Worm (Caenorhabditis elegans) whole organism, midembryonic: ENCODE results near the gene hrde-2.

ENCODE experiments used
- cog-1 ChIP-seq: sonication (generic microtip); optimal IDR thresholded peaks from 2 replicates; lab custom pipeline; 2016; ENCODE audit warnings: missing genetic modification characterization, missing compliant biosample characterization
- klf-2 ChIP-seq: fragments of 200-800 bp; sonication (Bioruptor generic); conservative IDR thresholded peaks from 2 replicates; pipeline ENCODE4 v1.3.6; 2022; ENCODE audit warnings: missing genetic modification reagents, missing genetic modification characterization, missing compliant biosample characterization
- ref-1 ChIP-seq: fragments of 200-800 bp; sonication (Bioruptor generic); conservative IDR thresholded peaks from 2 replicates; pipeline ENCODE4 v1.3.6; 2022; ENCODE audit warnings: missing genetic modification reagents, missing genetic modification characterization, missing compliant biosample characterization
- tab-1 ChIP-seq: fragments of 200-800 bp; sonication (Bioruptor generic); IDR thresholded peaks from 2 replicates; pipeline ENCODE4 v1.3.6; 2022; ENCODE audit warnings: missing genetic modification characterization, missing compliant biosample characterization

DNA sequence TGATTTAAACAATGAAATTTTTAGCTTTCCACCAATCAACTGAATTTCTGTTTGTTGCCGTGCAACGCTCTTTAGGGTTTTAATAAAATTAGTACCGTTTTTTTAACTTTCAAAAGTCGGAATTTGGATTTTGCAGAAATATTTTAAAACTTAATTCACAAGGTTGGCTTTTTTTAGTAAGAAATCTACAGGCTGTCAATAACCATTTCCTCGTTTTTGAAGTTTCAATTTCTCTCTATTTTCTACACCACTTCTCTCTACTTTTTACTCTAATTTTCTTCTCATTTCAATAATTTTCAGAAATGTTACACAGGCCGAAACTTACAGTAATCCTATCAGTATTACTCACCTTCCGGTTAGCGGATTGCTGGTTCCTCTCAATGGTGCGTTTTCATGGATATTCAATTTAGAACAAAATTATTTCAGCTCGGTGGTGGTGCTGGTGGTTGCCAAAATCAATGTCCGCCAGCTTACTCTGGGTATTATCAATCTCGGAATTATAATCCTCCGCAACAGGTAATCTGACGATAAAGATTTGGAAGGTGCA, 26.6 kb upstream of the hrde-2 start, which contains the start of the genes grd-12 and F02D8.1:
- no peak for TF ChIP-seq tab-1 (GFP tag; lab: Robert Waterston, UW)
- no peak for TF ChIP-seq ref-1 (GFP tag; lab: Robert Waterston, UW)
- TF ChIP-seq cog-1: no peak
- no peak for TF ChIP-seq klf-2 (GFP tag; lab: Robert Waterston, UW)
